Worm (Caenorhabditis elegans) whole organism, late embryonic: Measurements from ENCODE around the gene T05A7.6.

Experiments
- T23F11.4 ChIP-seq: fragments of 200-800 bp; sonication (Bioruptor generic); optimal IDR thresholded peaks from 2 replicates; lab custom pipeline; 2018; ENCODE audit warnings: mild to moderate bottlenecking, missing genetic modification characterization, missing compliant biosample characterization
- ama-1 ChIP-seq: fragments of 150-350 bp; optimal IDR thresholded peaks from 2 replicates; lab custom pipeline; 2014
- ceh-6 ChIP-seq: fragments of 200-800 bp; sonication (Bioruptor generic); optimal IDR thresholded peaks from 2 replicates; lab custom pipeline; 2018; ENCODE audit warnings: mild to moderate bottlenecking, missing genetic modification characterization, missing compliant biosample characterization
- ceh-9 ChIP-seq: sonication (generic microtip); optimal IDR thresholded peaks from 2 replicates; lab custom pipeline; 2016; ENCODE audit warnings: mild to moderate bottlenecking, missing genetic modification characterization, inconsistent platforms, missing compliant biosample characterization
- dve-1 ChIP-seq: sonication (generic microtip); optimal IDR thresholded peaks from 2 replicates; lab custom pipeline; 2017; ENCODE audit warnings: antibody characterized with exemption, mild to moderate bottlenecking, missing genetic modification characterization, missing compliant biosample characterization
- elt-4 ChIP-seq: sonication (generic microtip); optimal IDR thresholded peaks from 2 replicates; lab custom pipeline; 2016; ENCODE audit warnings: missing genetic modification characterization, missing compliant biosample characterization
- fkh-10 ChIP-seq: fragments of 150-350 bp; optimal IDR thresholded peaks from 2 replicates; lab custom pipeline; 2014; ENCODE audit warnings: missing biosample characterization, missing genetic modification reagents, missing genetic modification characterization
- lim-6 ChIP-seq: sonication (generic microtip); optimal IDR thresholded peaks from 2 replicates; lab custom pipeline; 2016; ENCODE audit warnings: missing genetic modification characterization, missing compliant biosample characterization
- nhr-232 ChIP-seq: sonication (generic microtip); optimal IDR thresholded peaks from 2 replicates; lab custom pipeline; 2016; ENCODE audit warnings: missing genetic modification characterization, missing compliant biosample characterization
- pax-1 ChIP-seq: fragments of 150-350 bp; optimal IDR thresholded peaks from 2 replicates; lab custom pipeline; 2014; ENCODE audit warnings: missing biosample characterization, missing genetic modification characterization
- sox-4 ChIP-seq: sonication (generic microtip); optimal IDR thresholded peaks from 2 replicates; lab custom pipeline; 2017; ENCODE audit warnings: mild to moderate bottlenecking, missing genetic modification characterization, inconsistent platforms, missing compliant biosample characterization
- tbx-2 ChIP-seq: sonication (generic microtip); optimal IDR thresholded peaks from 2 replicates; lab custom pipeline; 2016; ENCODE audit warnings: missing genetic modification characterization, missing compliant biosample characterization
- ztf-16 ChIP-seq: sonication (generic microtip); optimal IDR thresholded peaks from 2 replicates; lab custom pipeline; 2017; ENCODE audit warnings: missing genetic modification characterization, missing compliant biosample characterization

ce11 chrII:4696055-4696454 is 24.5 kb upstream of the T05A7.6 start:
- TF ChIP-seq ama-1 (lab: Kevin White, UChicago): no peak
- TF ChIP-seq fkh-10: no peak
- TF ChIP-seq pax-1: no peak
- no peak for TF ChIP-seq ceh-6
- TF ChIP-seq elt-4 (tag; lab: Kevin White, UChicago): no peak
- no peak for TF ChIP-seq ztf-16 (tag; lab: Kevin White, UChicago)
- TF ChIP-seq T23F11.4: no peak
- no peak for TF ChIP-seq dve-1 (tag; lab: Kevin White, UChicago)
- no peak for TF ChIP-seq lim-6 (tag; lab: Kevin White, UChicago)
- no peak for TF ChIP-seq sox-4 (tag; lab: Kevin White, UChicago)
- TF ChIP-seq tbx-2 (tag; lab: Kevin White, UChicago): no peak
- no peak for TF ChIP-seq nhr-232 (tag; lab: Kevin White, UChicago)
- no peak for TF ChIP-seq ceh-9 (tag; lab: Kevin White, UChicago)
